Worm (Caenorhabditis elegans) whole organism, L1 larva: ENCODE results near the gene scl-26.

Source experiments
- F16B12.6 ChIP-seq: fragments of 150-350 bp; optimal IDR thresholded peaks from 2 replicates; lab custom pipeline; 2014; ENCODE audit warnings: missing biosample characterization, missing genetic modification characterization
- aha-1 ChIP-seq: fragments of 150-350 bp; optimal IDR thresholded peaks from 2 replicates; lab custom pipeline; 2014; ENCODE audit warnings: missing biosample characterization, missing genetic modification characterization
- aly-2 ChIP-seq: fragments of 150-350 bp; optimal IDR thresholded peaks from 2 replicates; lab custom pipeline; 2014; ENCODE audit warnings: missing biosample characterization, missing genetic modification characterization
- ama-1 ChIP-seq: fragments of 150-350 bp; optimal IDR thresholded peaks from 2 replicates; lab custom pipeline; 2014
- blmp-1 ChIP-seq: fragments of 150-350 bp; optimal IDR thresholded peaks from 2 replicates; lab custom pipeline; 2014; ENCODE audit warnings: missing biosample characterization, missing genetic modification characterization
- ceh-82 ChIP-seq, 3 experiments: fragments of 150-350 bp in 1 of 3; sonication (generic microtip) in 2 of 3; optimal IDR thresholded peaks; 2 replicates each; lab custom pipeline; 2014 to 2017; ENCODE audit warnings: missing biosample characterization in 3 of 3, missing genetic modification characterization in 3 of 3
- ceh-88 ChIP-seq: fragments of 200-800 bp; sonication (Bioruptor generic); IDR thresholded peaks from 2 replicates; pipeline ENCODE4 v1.3.6; 2022; ENCODE audit warnings: missing genetic modification characterization, missing compliant biosample characterization
- ceh-90 ChIP-seq: sonication (generic microtip); optimal IDR thresholded peaks from 2 replicates; lab custom pipeline; 2016; ENCODE audit warnings: missing genetic modification characterization, missing compliant biosample characterization
- ces-1 ChIP-seq: fragments of 150-350 bp; optimal IDR thresholded peaks from 2 replicates; lab custom pipeline; 2014; ENCODE audit warnings: missing biosample characterization, missing genetic modification reagents, missing genetic modification characterization
- dsc-1 ChIP-seq: sonication (generic microtip); optimal IDR thresholded peaks from 2 replicates; lab custom pipeline; 2016; ENCODE audit warnings: mild to moderate bottlenecking, missing genetic modification characterization, missing compliant biosample characterization
- efl-3 ChIP-seq: fragments of 200-800 bp; sonication (Bioruptor generic); optimal IDR thresholded peaks from 2 replicates; lab custom pipeline; 2018; ENCODE audit warnings: mild to moderate bottlenecking, missing genetic modification characterization, missing compliant biosample characterization
- egl-13 ChIP-seq: sonication (generic microtip); optimal IDR thresholded peaks from 2 replicates; lab custom pipeline; 2016; ENCODE audit warnings: missing genotype, missing genetic modification reagents, missing genetic modification characterization, missing compliant biosample characterization
- elt-3 ChIP-seq, 6 experiments: fragments of 150-350 bp in 1 of 6; sonication (generic microtip); optimal IDR thresholded peaks; 2 replicates each; lab custom pipeline; 2017 to 2018; ENCODE audit warnings: missing biosample characterization in 6 of 6, missing genetic modification characterization in 6 of 6, inconsistent platforms in 1 of 6
- ets-5 ChIP-seq: fragments of 200-800 bp; sonication (Bioruptor generic); IDR thresholded peaks from 2 replicates; pipeline ENCODE4 v1.3.6; 2022; ENCODE audit warnings: missing genetic modification characterization, missing compliant biosample characterization
- fkh-10 ChIP-seq: sonication (generic microtip); optimal IDR thresholded peaks from 2 replicates; lab custom pipeline; 2017; ENCODE audit warnings: missing biosample characterization, missing genetic modification reagents, missing genetic modification characterization
- fkh-4 ChIP-seq: sonication (generic microtip); optimal IDR thresholded peaks from 2 replicates; lab custom pipeline; 2016; ENCODE audit warnings: missing compliant biosample characterization, missing genetic modification characterization, borderline replicate concordance
- fkh-8 ChIP-seq: sonication (generic microtip); optimal IDR thresholded peaks from 2 replicates; lab custom pipeline; 2016; ENCODE audit warnings: mild to moderate bottlenecking, missing genetic modification characterization, missing compliant biosample characterization
- grh-1 ChIP-seq: fragments of 200-800 bp; sonication (Bioruptor generic); IDR thresholded peaks from 2 replicates; pipeline ENCODE4 v1.3.6; 2022; ENCODE audit warnings: missing genetic modification reagents, missing genetic modification characterization, missing compliant biosample characterization
- hlh-17 ChIP-seq: fragments of 200-800 bp; sonication (Bioruptor generic); optimal IDR thresholded peaks from 2 replicates; lab custom pipeline; 2018; ENCODE audit warnings: missing genetic modification characterization, mild to moderate bottlenecking, missing compliant biosample characterization, moderate library complexity, borderline replicate concordance
- hlh-4 ChIP-seq: sonication (generic microtip); optimal IDR thresholded peaks from 2 replicates; lab custom pipeline; 2016; ENCODE audit warnings: mild to moderate bottlenecking, missing genetic modification characterization, missing compliant biosample characterization
- hpl-2 ChIP-seq: fragments of 150-350 bp; optimal IDR thresholded peaks from 2 replicates; lab custom pipeline; 2014; ENCODE audit warnings: missing biosample characterization, missing genetic modification reagents, missing genetic modification characterization
- isw-1 ChIP-seq: fragments of 200-800 bp; sonication (Bioruptor generic); IDR thresholded peaks from 2 replicates; pipeline ENCODE4 v1.3.6; 2022; ENCODE audit warnings: missing genetic modification characterization, missing compliant biosample characterization
- jun-1 ChIP-seq: fragments of 150-350 bp; optimal IDR thresholded peaks from 2 replicates; lab custom pipeline; 2014; ENCODE audit warnings: missing biosample characterization, missing genetic modification reagents, missing genetic modification characterization
- lin-14 ChIP-seq: fragments of 200-800 bp; sonication (Bioruptor generic); optimal IDR thresholded peaks from 2 replicates; lab custom pipeline; 2018; ENCODE audit warnings: mild to moderate bottlenecking, missing genetic modification characterization, moderate library complexity, missing compliant biosample characterization
- lin-39 ChIP-seq: fragments of 150-350 bp; optimal IDR thresholded peaks from 2 replicates; lab custom pipeline; 2014; ENCODE audit warnings: missing biosample characterization, missing genetic modification reagents, missing genetic modification characterization
- lsy-2 ChIP-seq, 2 experiments: fragments of 150-350 bp; optimal IDR thresholded peaks; 2 replicates each; lab custom pipeline; 2014; ENCODE audit warnings: missing biosample characterization in 2 of 2, missing genetic modification characterization in 2 of 2
- mab-9 ChIP-seq: fragments of 200-800 bp; sonication (Bioruptor generic); IDR thresholded peaks from 2 replicates; pipeline ENCODE4 v1.3.6; 2022; ENCODE audit warnings: missing genetic modification reagents, missing genetic modification characterization, missing compliant biosample characterization
- mdl-1 ChIP-seq, 2 experiments: fragments of 150-350 bp; optimal IDR thresholded peaks; 2 replicates each; lab custom pipeline; 2014 to 2017; ENCODE audit warnings: missing biosample characterization in 2 of 2, missing genetic modification characterization in 2 of 2, inconsistent platforms in 1 of 2
- nhr-12 ChIP-seq: sonication (generic microtip); optimal IDR thresholded peaks from 2 replicates; lab custom pipeline; 2017; ENCODE audit warnings: missing biosample characterization, missing genetic modification characterization
- nhr-20 ChIP-seq: sonication (generic microtip); optimal IDR thresholded peaks from 2 replicates; lab custom pipeline; 2016; ENCODE audit warnings: mild to moderate bottlenecking, missing genetic modification characterization, missing compliant biosample characterization
- nhr-28 ChIP-seq: fragments of 150-350 bp; optimal IDR thresholded peaks from 2 replicates; lab custom pipeline; 2014; ENCODE audit warnings: missing biosample characterization, missing genetic modification characterization
- nhr-77 ChIP-seq: fragments of 150-350 bp; optimal IDR thresholded peaks from 2 replicates; lab custom pipeline; 2014; ENCODE audit warnings: missing biosample characterization, missing genetic modification characterization
- nhr-85 ChIP-seq: sonication (generic microtip); peaks from one replicate; lab custom pipeline; 2016; ENCODE audit warnings: missing genetic modification characterization, inconsistent platforms, missing compliant biosample characterization
- nhr-90 ChIP-seq: sonication (generic microtip); optimal IDR thresholded peaks from 2 replicates; lab custom pipeline; 2016; ENCODE audit warnings: mild to moderate bottlenecking, missing genetic modification characterization, missing compliant biosample characterization; ENCODE audit not compliant: poor library complexity
- pag-3 ChIP-seq: sonication (generic microtip); optimal IDR thresholded peaks from 2 replicates; lab custom pipeline; 2017; ENCODE audit warnings: missing genetic modification characterization, mild to moderate bottlenecking, missing compliant biosample characterization, antibody characterized with exemption, borderline replicate concordance; ENCODE audit not compliant: insufficient read depth
- pax-3 ChIP-seq: fragments of 200-800 bp; sonication (Bioruptor generic); optimal IDR thresholded peaks from 2 replicates; lab custom pipeline; 2018; ENCODE audit warnings: mild to moderate bottlenecking, missing genetic modification characterization, moderate library complexity, missing compliant biosample characterization
- skn-1 ChIP-seq: fragments of 150-350 bp; optimal IDR thresholded peaks from 2 replicates; lab custom pipeline; 2014; ENCODE audit warnings: missing biosample characterization, missing genetic modification characterization
- snpc-4 ChIP-seq: fragments of 150-350 bp; optimal IDR thresholded peaks from 2 replicates; lab custom pipeline; 2014; ENCODE audit warnings: missing biosample characterization, missing genetic modification characterization
- snu-23 ChIP-seq: sonication (generic microtip); optimal IDR thresholded peaks from 2 replicates; lab custom pipeline; 2016; ENCODE audit warnings: missing genetic modification characterization, missing compliant biosample characterization
- sox-4 ChIP-seq: sonication (generic microtip); optimal IDR thresholded peaks from 2 replicates; lab custom pipeline; 2016; ENCODE audit warnings: missing genetic modification characterization, missing compliant biosample characterization
- swsn-7 ChIP-seq: sonication (generic microtip); optimal IDR thresholded peaks from 2 replicates; lab custom pipeline; 2016; ENCODE audit warnings: missing genetic modification characterization, missing compliant biosample characterization
- tbx-2 ChIP-seq: sonication (generic microtip); optimal IDR thresholded peaks from 2 replicates; lab custom pipeline; 2016; ENCODE audit warnings: missing genetic modification characterization, missing compliant biosample characterization
- tlp-1 ChIP-seq: fragments of 150-350 bp; optimal IDR thresholded peaks from 2 replicates; lab custom pipeline; 2014; ENCODE audit warnings: missing biosample characterization, missing genetic modification characterization
- unc-130 ChIP-seq: fragments of 150-350 bp; optimal IDR thresholded peaks from 2 replicates; lab custom pipeline; 2017; ENCODE audit warnings: missing biosample characterization, missing genetic modification characterization, inconsistent platforms
- unc-98 ChIP-seq: fragments of 200-800 bp; sonication (Bioruptor generic); IDR thresholded peaks from 2 replicates; pipeline ENCODE4 v1.3.6; 2022; ENCODE audit warnings: missing genetic modification characterization, missing compliant biosample characterization
- vab-15 ChIP-seq: sonication (generic microtip); optimal IDR thresholded peaks from 2 replicates; lab custom pipeline; 2017; ENCODE audit warnings: missing genotype, mild to moderate bottlenecking, missing genetic modification characterization, missing compliant biosample characterization
- xbp-1 ChIP-seq: sonication (generic microtip); optimal IDR thresholded peaks from 2 replicates; lab custom pipeline; 2016; ENCODE audit warnings: missing genetic modification characterization, missing compliant biosample characterization
- ztf-4 ChIP-seq: fragments of 150-350 bp; optimal IDR thresholded peaks from 2 replicates; lab custom pipeline; 2014; ENCODE audit warnings: missing biosample characterization, missing genetic modification characterization

Gene scl-26

DNA sequence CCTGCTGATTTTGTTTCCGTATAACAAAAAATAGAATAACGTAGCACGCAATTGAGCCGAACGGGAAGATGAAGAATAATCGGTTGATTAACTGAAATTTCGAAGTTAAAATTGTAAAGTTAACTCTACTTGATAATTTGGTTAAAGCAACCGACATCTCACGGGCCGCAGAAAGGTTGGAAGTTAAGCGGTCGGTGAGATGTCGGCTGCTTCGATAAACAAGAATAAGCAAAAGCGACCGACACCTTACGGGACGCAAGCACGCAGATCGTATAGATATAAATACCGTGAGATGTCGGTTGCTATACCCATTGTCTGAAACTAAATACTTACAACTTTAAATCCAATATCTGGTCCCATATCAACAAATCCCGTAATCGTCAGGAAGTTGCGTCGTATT is 6.2 kb downstream of the scl-26 start:
- TF ChIP-seq egl-13, result no peak
- TF ChIP-seq hpl-2 (GFP tag; lab: Kevin White, UChicago), result no peak
- no peak for TF ChIP-seq ets-5
- TF ChIP-seq lin-14 (GFP tag; lab: Kevin White, UChicago), result no peak
- TF ChIP-seq nhr-28 (tag; lab: Kevin White, UChicago), result no peak
- TF ChIP-seq lin-39, result no peak
- no peak for TF ChIP-seq unc-98
- no peak for TF ChIP-seq mdl-1 (tag; optimal IDR thresholded peaks at IDR 0.05; lab: Kevin White, UChicago)
- TF ChIP-seq isw-1, result no peak
- no peak for TF ChIP-seq mab-9 (GFP tag; lab: Robert Waterston, UW)

DNA sequence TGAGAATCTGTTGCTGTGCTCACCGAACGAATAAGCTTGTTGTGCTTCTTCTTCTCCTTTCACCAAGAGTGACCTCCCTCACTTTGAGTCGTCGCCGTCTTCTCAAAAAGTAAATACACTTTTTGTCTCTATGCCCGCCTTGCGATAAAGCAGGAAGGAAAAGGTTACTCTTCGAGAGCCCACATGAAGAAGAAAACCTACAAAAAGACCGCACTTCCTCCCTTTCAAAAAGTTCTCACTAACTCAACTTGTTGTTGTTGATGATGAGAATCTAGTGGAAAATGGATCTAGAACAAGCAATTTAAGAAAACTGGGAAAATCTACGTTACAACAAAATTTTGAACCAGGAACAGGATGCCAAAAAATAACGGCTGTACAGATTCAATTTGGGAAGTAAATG is 10.9 kb downstream of the scl-26 start, which contains the start of gene C50E3.6:
TSS of gene C50E3.6 (minus strand) at position 101 of the 400 bp plus-strand sequence.
- TF ChIP-seq fkh-10 (GFP tag; lab: Kevin White, UChicago) (peak; percentile 49), aly-2 (no peak), nhr-20 (no peak), lin-14 (GFP tag; lab: Kevin White, UChicago) (peak; percentile 7)

DNA sequence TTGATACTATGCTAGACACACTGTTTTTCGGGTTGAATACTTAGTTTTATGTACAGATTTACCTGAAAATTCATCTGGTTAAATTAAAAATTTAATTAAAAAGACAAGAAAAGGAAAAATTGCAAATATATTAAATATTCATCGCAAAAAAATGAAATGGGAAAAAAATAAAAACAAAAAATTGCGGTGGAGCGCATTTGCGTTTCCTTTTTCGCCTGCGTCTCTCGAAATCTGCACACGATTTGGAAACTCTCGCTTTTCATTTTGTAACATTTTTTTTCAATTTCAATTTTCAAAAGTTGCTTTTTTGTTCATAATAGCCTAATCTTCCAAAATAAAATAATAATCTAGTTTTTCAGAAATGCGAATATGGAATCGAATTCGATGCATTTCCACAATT is 13.7 kb downstream of the scl-26 start, which contains the start of the genes F19F10.11 and C50E3.5:
TSS of gene F19F10.11 (minus strand) at position 68 of the 400 bp plus-strand sequence.
TSS of gene C50E3.5 (plus strand) at position 360 of the 400 bp plus-strand sequence.
- TF ChIP-seq hpl-2 (GFP tag; lab: Kevin White, UChicago) (no peak), lin-14 (GFP tag; lab: Kevin White, UChicago) (peak; percentile 79), tlp-1 (tag; lab: Kevin White, UChicago) (no peak), nhr-20 (peak; percentile 69), hlh-4 (tag; lab: Kevin White, UChicago) (no peak), F16B12.6 (no peak), tbx-2 (peak; percentile 70), ceh-90 (tag; lab: Kevin White, UChicago) (no peak), mdl-1 (tag; optimal IDR thresholded peaks at IDR 0.05; lab: Kevin White, UChicago) (peak in 1 of 2 experiments; percentile 32), jun-1 (tag; lab: Kevin White, UChicago) (no peak), unc-130 (tag; lab: Kevin White, UChicago) (no peak), snu-23 (peak; percentile 78), pax-3 (no peak), swsn-7 (tag; lab: Kevin White, UChicago) (peak; percentile 70), fkh-8 (tag; lab: Kevin White, UChicago) (no peak), ama-1 (lab: Kevin White, UChicago) (no peak), nhr-12 (tag; lab: Kevin White, UChicago) (no peak), aha-1 (tag; lab: Kevin White, UChicago) (no peak), pag-3 (tag; lab: Kevin White, UChicago) (peak; percentile 22), ces-1 (no peak), blmp-1 (peak; percentile 56), isw-1 (peak; percentile 26), ztf-4 (tag; lab: Kevin White, UChicago) (no peak), hlh-17 (no peak), lsy-2 (tag; optimal IDR thresholded peaks at IDR 0.05; lab: Kevin White, UChicago) (peak; percentile 71 to 74), nhr-77 (tag; lab: Kevin White, UChicago) (no peak), lin-39 (no peak), skn-1 (tag; lab: Kevin White, UChicago) (peak; percentile 48), fkh-4 (no peak), sox-4 (tag; lab: Kevin White, UChicago) (no peak), xbp-1 (tag; lab: Kevin White, UChicago) (peak; percentile 67), nhr-90 (peak; percentile 66), ceh-88 (GFP tag; lab: Robert Waterston, UW) (no peak), snpc-4 (tag; lab: Kevin White, UChicago) (peak; percentile 68), elt-3 (tag; optimal IDR thresholded peaks at IDR 0.05; lab: Kevin White, UChicago) (peak in 1 of 6 experiments; percentile 57), aly-2 (no peak), grh-1 (GFP tag; lab: Robert Waterston, UW) (peak; percentile 18; the same call in 1 of the 2 replicates), vab-15 (no peak), ceh-82 (tag; optimal IDR thresholded peaks at IDR 0.05; lab: Kevin White, UChicago) (peak; percentile 21 to 60 (median 44)), nhr-85 (tag; lab: Kevin White, UChicago) (peak; percentile 74), mab-9 (GFP tag; lab: Robert Waterston, UW) (no peak), nhr-28 (tag; lab: Kevin White, UChicago) (no peak), efl-3 (no peak), ets-5 (no peak), dsc-1 (tag; lab: Kevin White, UChicago) (peak; percentile 62)
